Fruit fly (Drosophila melanogaster) whole organism, embryonic: ENCODE results near the gene WASp.

Source experiments
- CG10366 ChIP-seq: fragments of 200-800 bp; sonication (Bioruptor generic); IDR thresholded peaks from 2 replicates; pipeline ENCODE4 v1.3.6; 2022; ENCODE audit warnings: missing biosample characterization, missing genetic modification characterization
- CG11504 ChIP-seq: fragments of 200-800 bp; sonication (Bioruptor generic); optimal IDR thresholded peaks from 3 replicates; lab custom pipeline; 2019; ENCODE audit warnings: missing biosample characterization, mild to moderate bottlenecking, missing genetic modification characterization, moderate library complexity
- CG13894 ChIP-seq: fragments of 200-800 bp; sonication (Bioruptor generic); optimal IDR thresholded peaks from 3 replicates; lab custom pipeline; 2018; ENCODE audit warnings: missing biosample characterization, mild to moderate bottlenecking, missing genetic modification characterization, moderate library complexity
- CG15514 ChIP-seq: fragments of 200-800 bp; sonication (Bioruptor generic); optimal IDR thresholded peaks from 3 replicates; lab custom pipeline; 2017; ENCODE audit warnings: missing biosample characterization, missing genetic modification characterization, mild to moderate bottlenecking, moderate library complexity, missing genetic modification reagents
- CG15696 ChIP-seq: fragments of 200-800 bp; sonication (Bioruptor generic); optimal IDR thresholded peaks from 2 replicates; lab custom pipeline; 2019; ENCODE audit warnings: missing biosample characterization, mild to moderate bottlenecking, missing genetic modification characterization, moderate library complexity
- CG1603 ChIP-seq: fragments of 200-800 bp; sonication (Bioruptor generic); optimal IDR thresholded peaks from 2 replicates; lab custom pipeline; 2019; ENCODE audit warnings: missing biosample characterization, mild to moderate bottlenecking, missing genetic modification characterization, moderate library complexity
- CG30431 ChIP-seq: fragments of 200-800 bp; sonication (Bioruptor generic); optimal IDR thresholded peaks from 2 replicates; lab custom pipeline; 2017; ENCODE audit warnings: missing biosample characterization, missing genetic modification characterization
- CG3163 ChIP-seq: fragments of 200-800 bp; sonication (Bioruptor generic); optimal IDR thresholded peaks from 3 replicates; lab custom pipeline; 2016; ENCODE audit warnings: missing biosample characterization, missing genetic modification characterization
- CG32532 ChIP-seq: fragments of 200-800 bp; sonication (Bioruptor generic); IDR thresholded peaks from 2 replicates; pipeline ENCODE4 v1.3.6; 2022; ENCODE audit warnings: missing biosample characterization, missing genetic modification characterization
- CG32772 ChIP-seq: fragments of 200-800 bp; sonication (Bioruptor generic); IDR thresholded peaks from 2 replicates; pipeline ENCODE4 v1.3.6; 2022; ENCODE audit warnings: missing biosample characterization, missing genetic modification characterization
- CG3838 ChIP-seq: fragments of 200-800 bp; sonication (Bioruptor generic); optimal IDR thresholded peaks from 3 replicates; lab custom pipeline; 2016; ENCODE audit warnings: missing biosample characterization, missing genetic modification characterization
- CG4328 ChIP-seq: fragments of 200-800 bp; sonication (Bioruptor generic); optimal IDR thresholded peaks from 3 replicates; lab custom pipeline; 2017; ENCODE audit warnings: missing biosample characterization, missing genetic modification reagents, missing genetic modification characterization
- CG4820 ChIP-seq: fragments of 200-800 bp; sonication (Bioruptor generic); optimal IDR thresholded peaks from 3 replicates; lab custom pipeline; 2016; ENCODE audit warnings: missing biosample characterization, missing genetic modification characterization
- CG6272 ChIP-seq: fragments of 200-800 bp; sonication (Bioruptor generic); IDR thresholded peaks from 2 replicates; pipeline ENCODE4 v1.3.6; 2022; ENCODE audit warnings: missing biosample characterization, missing genetic modification characterization
- CG6654 ChIP-seq: fragments of 200-800 bp; sonication (Bioruptor generic); optimal IDR thresholded peaks from 2 replicates; lab custom pipeline; 2017; ENCODE audit warnings: missing biosample characterization, mild to moderate bottlenecking, missing genetic modification characterization
- CG6854 ChIP-seq: fragments of 200-800 bp; sonication (Bioruptor generic); optimal IDR thresholded peaks from 3 replicates; lab custom pipeline; 2017; ENCODE audit warnings: missing biosample characterization, mild to moderate bottlenecking, missing genetic modification characterization
- CG7928 ChIP-seq: fragments of 200-800 bp; sonication (Bioruptor generic); optimal IDR thresholded peaks from 2 replicates; lab custom pipeline; 2017; ENCODE audit warnings: missing biosample characterization, mild to moderate bottlenecking, missing genetic modification characterization
- CG7987 ChIP-seq: fragments of 200-800 bp; sonication (Bioruptor generic); optimal IDR thresholded peaks from 2 replicates; lab custom pipeline; 2018; ENCODE audit warnings: missing biosample characterization, mild to moderate bottlenecking, missing genetic modification characterization, moderate library complexity
- CG9817 ChIP-seq: fragments of 200-800 bp; sonication (Bioruptor generic); optimal IDR thresholded peaks from 2 replicates; lab custom pipeline; 2018; ENCODE audit warnings: missing biosample characterization, mild to moderate bottlenecking, missing genetic modification characterization, moderate library complexity
- Dbx ChIP-seq: fragments of 200-800 bp; sonication (Bioruptor generic); IDR thresholded peaks from 3 replicates; pipeline ENCODE4 v1.3.6; 2022; ENCODE audit warnings: missing biosample characterization, missing genetic modification characterization
- E2f2 ChIP-seq: fragments of 200-800 bp; sonication (Bioruptor generic); IDR thresholded peaks from 2 replicates; pipeline ENCODE4 v1.3.6; 2022; ENCODE audit warnings: missing biosample characterization, missing genetic modification characterization
- Fer1 ChIP-seq: fragments of 200-800 bp; sonication (Bioruptor generic); optimal IDR thresholded peaks from 2 replicates; lab custom pipeline; 2017; ENCODE audit warnings: missing biosample characterization, mild to moderate bottlenecking, missing genetic modification characterization
- HHEX ChIP-seq: fragments of 200-800 bp; sonication (Bioruptor generic); optimal IDR thresholded peaks from 3 replicates; lab custom pipeline; 2017; ENCODE audit warnings: missing biosample characterization, mild to moderate bottlenecking, missing genetic modification characterization, missing genetic modification reagents
- HLH54F ChIP-seq: fragments of 200-800 bp; sonication (Bioruptor generic); optimal IDR thresholded peaks from 3 replicates; lab custom pipeline; 2016; ENCODE audit warnings: missing biosample characterization, missing genetic modification characterization
- Hr39 ChIP-seq: fragments of >200 bp; optimal IDR thresholded peaks from 2 replicates; lab custom pipeline; 2017
- Lhr ChIP-seq: fragments of 200-800 bp; sonication (Bioruptor generic); optimal IDR thresholded peaks from 3 replicates; lab custom pipeline; 2017; ENCODE audit warnings: mild to moderate bottlenecking, missing biosample characterization, missing genetic modification reagents, missing genetic modification characterization
- Lpt ChIP-seq: fragments of >200 bp; optimal IDR thresholded peaks from 2 replicates; lab custom pipeline; 2018; ENCODE audit warnings: missing biosample characterization, missing genetic modification characterization
- MBD-R2 ChIP-seq: fragments of 200-800 bp; sonication (Bioruptor generic); IDR thresholded peaks from 2 replicates; pipeline ENCODE4 v1.3.6; 2022; ENCODE audit warnings: missing biosample characterization, missing genetic modification characterization
- Mes4 ChIP-seq: fragments of 200-800 bp; sonication (Bioruptor generic); optimal IDR thresholded peaks from 2 replicates; lab custom pipeline; 2016; ENCODE audit warnings: missing biosample characterization, missing genetic modification characterization
- NfI ChIP-seq: fragments of 200-800 bp; sonication (Bioruptor generic); optimal IDR thresholded peaks from 3 replicates; lab custom pipeline; 2018; ENCODE audit warnings: missing biosample characterization, mild to moderate bottlenecking, missing genetic modification characterization, moderate library complexity
- Poxn ChIP-seq: fragments of 200-800 bp; sonication (Bioruptor generic); IDR thresholded peaks from 2 replicates; pipeline ENCODE4 v1.3.6; 2022; ENCODE audit warnings: missing biosample characterization, missing genetic modification characterization
- Sox100B ChIP-seq: fragments of 200-800 bp; sonication (Bioruptor generic); optimal IDR thresholded peaks from 3 replicates; lab custom pipeline; 2018; ENCODE audit warnings: missing biosample characterization, mild to moderate bottlenecking, missing genetic modification characterization
- YL-1 ChIP-seq: fragments of 200-800 bp; sonication (Bioruptor generic); optimal IDR thresholded peaks from 3 replicates; lab custom pipeline; 2017; ENCODE audit warnings: missing biosample characterization, mild to moderate bottlenecking, missing genetic modification characterization
- ara ChIP-seq: fragments of 200-800 bp; sonication (Bioruptor generic); IDR thresholded peaks from 2 replicates; pipeline ENCODE4 v1.3.6; 2022; ENCODE audit warnings: missing biosample characterization, missing genetic modification characterization
- bbx ChIP-seq: fragments of 200-800 bp; sonication (Bioruptor generic); IDR thresholded peaks from 2 replicates; pipeline ENCODE4 v1.3.6; 2022; ENCODE audit warnings: missing biosample characterization, missing genetic modification characterization; ENCODE audit not compliant: partially characterized antibody
- dan ChIP-seq: fragments of 200-800 bp; sonication (Bioruptor generic); IDR thresholded peaks from 2 replicates; pipeline ENCODE4 v1.3.6; 2022; ENCODE audit warnings: missing biosample characterization, missing genetic modification characterization
- gce ChIP-seq: fragments of 200-800 bp; sonication (Bioruptor generic); IDR thresholded peaks from 3 replicates; pipeline ENCODE4 v1.3.6; 2022; ENCODE audit warnings: missing biosample characterization, missing genetic modification characterization
- hkb ChIP-seq, 2 experiments: fragments of 200-800 bp in 1 of 2; fragments of >200 bp in 1 of 2; sonication (Bioruptor generic) in 1 of 2; IDR thresholded peaks in 1 of 2; optimal IDR thresholded peaks in 1 of 2; 2 replicates each; pipeline versions ENCODE4 v1.3.6 to Lab custom; 2017 to 2022; ENCODE audit warnings: missing biosample characterization in 1 of 2, missing genetic modification characterization in 1 of 2
- jumu ChIP-seq: fragments of 200-800 bp; sonication (Bioruptor generic); optimal IDR thresholded peaks from 3 replicates; lab custom pipeline; 2016; ENCODE audit warnings: missing biosample characterization, missing genetic modification characterization
- maf-S ChIP-seq: fragments of 200-800 bp; sonication (Bioruptor generic); optimal IDR thresholded peaks from 2 replicates; lab custom pipeline; 2016; ENCODE audit warnings: missing biosample characterization, missing genetic modification characterization
- mld ChIP-seq: fragments of 200-800 bp; sonication (Bioruptor generic); IDR thresholded peaks from 3 replicates; pipeline ENCODE4 v1.3.6; 2022; ENCODE audit warnings: missing biosample characterization, missing genetic modification characterization; ENCODE audit not compliant: partially characterized antibody
- pb ChIP-seq: fragments of 200-800 bp; sonication (Bioruptor generic); optimal IDR thresholded peaks from 3 replicates; lab custom pipeline; 2016; ENCODE audit warnings: missing biosample characterization, missing genetic modification characterization
- seq ChIP-seq: fragments of 200-800 bp; sonication (Bioruptor generic); IDR thresholded peaks from 2 replicates; pipeline ENCODE4 v1.3.6; 2022; ENCODE audit warnings: missing biosample characterization, missing genetic modification characterization
- shn ChIP-seq: fragments of 200-800 bp; sonication (Bioruptor generic); optimal IDR thresholded peaks from 3 replicates; lab custom pipeline; 2016; ENCODE audit warnings: missing biosample characterization, missing genetic modification characterization
- so ChIP-seq: fragments of 200-800 bp; sonication (Bioruptor generic); IDR thresholded peaks from 3 replicates; pipeline ENCODE4 v1.3.6; 2022; ENCODE audit warnings: missing biosample characterization, missing genetic modification characterization
- ssp ChIP-seq: fragments of 200-800 bp; sonication (Bioruptor generic); IDR thresholded peaks from 2 replicates; pipeline ENCODE4 v1.3.6; 2022; ENCODE audit warnings: missing biosample characterization, missing genetic modification characterization
- tgo ChIP-seq: fragments of 200-800 bp; sonication (Bioruptor generic); IDR thresholded peaks from 3 replicates; pipeline ENCODE4 v1.3.6; 2022; ENCODE audit warnings: missing biosample characterization, missing genetic modification characterization
- tll ChIP-seq, 2 experiments: fragments of 200-800 bp in 1 of 2; fragments of >200 bp in 1 of 2; sonication (Bioruptor generic) in 1 of 2; optimal IDR thresholded peaks; 2 replicates each; lab custom pipeline; 2017 to 2019; ENCODE audit warnings: missing biosample characterization in 2 of 2, missing genetic modification characterization in 2 of 2, mild to moderate bottlenecking in 1 of 2, moderate library complexity in 1 of 2
- zen ChIP-seq: fragments of 200-800 bp; sonication (Bioruptor generic); optimal IDR thresholded peaks from 3 replicates; lab custom pipeline; 2018; ENCODE audit warnings: missing biosample characterization, mild to moderate bottlenecking, missing genetic modification characterization, moderate library complexity

The WASp gene

dm6 chr3R:28819555-28820305, 12.1 kb downstream of the WASp start, which contains the start of the genes CG1523 and CG1647 (continued):
- TF ChIP-seq NfI (GFP tag; lab: Kevin White, UChicago) (peak; percentile 62), CG13894 (tag; lab: Kevin White, UChicago) (no peak), HLH54F (GFP tag; lab: Kevin White, UChicago) (peak; percentile 59), ara (peak; percentile 58), mld (GFP tag; lab: Robert Waterston, UW) (no peak), CG4328 (GFP tag; lab: Kevin White, UChicago) (no peak), tll (GFP tag; optimal IDR thresholded peaks at IDR 0.05; lab: Kevin White, UChicago) (no peak), CG6654 (GFP tag; lab: Kevin White, UChicago) (peak; percentile 3), Sox100B (GFP tag; lab: Kevin White, UChicago) (no peak), tgo (GFP tag; lab: Robert Waterston, UW) (peak; percentile 67), bbx (GFP tag; lab: Robert Waterston, UW) (peak; percentile 33; the same call in 1 of the 2 replicates), Dbx (peak; percentile 49; the same call in 1 of the 3 replicates), CG10366 (GFP tag; lab: Robert Waterston, UW) (peak; percentile 51; the same call in 1 of the 2 replicates), Hr39 (lab: Kevin White, UChicago) (no peak), ssp (GFP tag; lab: Robert Waterston, UW) (peak; percentile 38; the same call in 1 of the 2 replicates), Mes4 (GFP tag; lab: Kevin White, UChicago) (peak; percentile 33), seq (GFP tag; lab: Robert Waterston, UW) (peak; percentile 16; the same call in 1 of the 2 replicates), hkb (optimal IDR thresholded peaks at IDR 0.05; lab: Kevin White, UChicago) (no peak), hkb (GFP tag; IDR thresholded peaks at IDR 0.05; lab: Robert Waterston, UW) (0 out of 2 replicates have a peak, but pooled peaks have one; percentile 40), MBD-R2 (peak; percentile 73), E2f2 (GFP tag; lab: Robert Waterston, UW) (0 out of 2 replicates have a peak, but pooled peaks have one; percentile 15), CG11504 (tag; lab: Kevin White, UChicago) (no peak), gce (GFP tag; lab: Robert Waterston, UW) (peak; percentile 38; the same call in 1 of the 3 replicates), jumu (GFP tag; lab: Kevin White, UChicago) (peak; percentile 58), CG1603 (peak; percentile 73), Fer1 (peak; percentile 59), CG30431 (GFP tag; lab: Kevin White, UChicago) (peak; percentile 33), CG3838 (GFP tag; lab: Kevin White, UChicago) (no peak), CG7928 (GFP tag; lab: Kevin White, UChicago) (peak; percentile 85), YL-1 (GFP tag; lab: Kevin White, UChicago) (peak; percentile 2), CG6854 (GFP tag; lab: Kevin White, UChicago) (no peak), CG32772 (GFP tag; lab: Robert Waterston, UW) (peak; percentile 28), HHEX (peak; percentile 49), maf-S (GFP tag; lab: Kevin White, UChicago) (peak; percentile 61), CG4820 (peak; percentile 54), Lhr (GFP tag; lab: Kevin White, UChicago) (no peak), CG3163 (GFP tag; lab: Kevin White, UChicago) (peak; percentile 35), CG15696 (tag; lab: Kevin White, UChicago) (peak; percentile 85), so (GFP tag; lab: Robert Waterston, UW) (0 out of 3 replicates have a peak, but pooled peaks have one; percentile 35), CG7987 (GFP tag; lab: Kevin White, UChicago) (no peak), dan (GFP tag; lab: Robert Waterston, UW) (no peak), CG6272 (0 out of 2 replicates have a peak, but pooled peaks have one; percentile 31), Poxn (GFP tag; lab: Robert Waterston, UW) (no peak), pb (GFP tag; lab: Kevin White, UChicago) (no peak), zen (tag; lab: Kevin White, UChicago) (peak; percentile 69), Lpt (GFP tag; lab: Kevin White, UChicago) (no peak), shn (GFP tag; lab: Kevin White, UChicago) (peak; percentile 60), CG15514 (GFP tag; lab: Kevin White, UChicago) (peak; percentile 25), CG9817 (tag; lab: Kevin White, UChicago) (peak; percentile 79), CG32532 (peak; percentile 58)
